Fruit fly (Drosophila melanogaster) whole organism, wandering third instar larva: Measurements from ENCODE around the gene Pex7.
A peak's percentile ranks its signal among the peaks of the same experiment; 100 is the strongest.

ENCODE experiments used
- Abd-B ChIP-seq: fragments of >200 bp; optimal IDR thresholded peaks from 2 replicates; lab custom pipeline; 2017; ENCODE audit warnings: missing biosample characterization, missing genetic modification characterization
- CG32264 ChIP-seq: fragments of 200-800 bp; sonication (Bioruptor generic); optimal IDR thresholded peaks from 2 replicates; lab custom pipeline; 2016; ENCODE audit warnings: missing biosample characterization, missing genetic modification characterization
- CG9705 ChIP-seq: fragments of 200-800 bp; sonication (Bioruptor generic); optimal IDR thresholded peaks from 2 replicates; lab custom pipeline; 2018; ENCODE audit warnings: missing biosample characterization, mild to moderate bottlenecking, missing genetic modification characterization
- CrebA ChIP-seq: fragments of 200-800 bp; sonication (Bioruptor generic); optimal IDR thresholded peaks from 2 replicates; lab custom pipeline; 2016; ENCODE audit warnings: missing biosample characterization, mild to moderate bottlenecking, missing genetic modification characterization, borderline replicate concordance
- Dif ChIP-seq: fragments of 200-275, 200-300 bp; sonication (Bioruptor generic); optimal IDR thresholded peaks from 2 replicates; lab custom pipeline; 2018; ENCODE audit warnings: missing biosample characterization, missing genetic modification characterization; ENCODE audit not compliant: partially characterized antibody
- Hnf4 ChIP-seq: fragments of 200-800 bp; sonication (Bioruptor generic); optimal IDR thresholded peaks from 2 replicates; lab custom pipeline; 2016; ENCODE audit warnings: missing biosample characterization, mild to moderate bottlenecking, missing genetic modification characterization
- Hr78 ChIP-seq: fragments of >200 bp; optimal IDR thresholded peaks from 2 replicates; lab custom pipeline; 2017; ENCODE audit warnings: missing biosample characterization, missing genetic modification characterization
- Hr83 ChIP-seq: fragments of 200-300 bp; sonication (Bioruptor generic); optimal IDR thresholded peaks from 2 replicates; lab custom pipeline; 2016; ENCODE audit warnings: missing biosample characterization, mild to moderate bottlenecking, missing genetic modification characterization, moderate library complexity; ENCODE audit not compliant: poor library complexity, severe bottlenecking
- Jra ChIP-seq: sonication (Bioruptor generic); optimal IDR thresholded peaks from 2 replicates; lab custom pipeline; 2016; ENCODE audit warnings: missing biosample characterization, missing genetic modification characterization
- Mio ChIP-seq: sonication (Bioruptor generic); optimal IDR thresholded peaks from 2 replicates; lab custom pipeline; 2016; ENCODE audit warnings: missing biosample characterization, missing genetic modification characterization
- Myc ChIP-seq: fragments of >200 bp; optimal IDR thresholded peaks from 2 replicates; lab custom pipeline; 2017
- OdsH ChIP-seq: fragments of 200-800 bp; sonication (Bioruptor generic); optimal IDR thresholded peaks from 2 replicates; lab custom pipeline; 2016; ENCODE audit warnings: missing biosample characterization, mild to moderate bottlenecking, missing genetic modification characterization
- Rel ChIP-seq, 2 experiments: fragments of 200-800 bp; sonication (Bioruptor generic) in 1 of 2; optimal IDR thresholded peaks; 2 replicates in 1 of 2; 3 replicates in 1 of 2; lab custom pipeline; 2016 to 2019; ENCODE audit warnings: mild to moderate bottlenecking in 2 of 2, missing biosample characterization in 2 of 2, missing genetic modification characterization in 2 of 2, moderate library complexity in 1 of 2
- Sp1 ChIP-seq: fragments of 200-800 bp; sonication (Bioruptor generic); optimal IDR thresholded peaks from 3 replicates; lab custom pipeline; 2019; ENCODE audit warnings: missing biosample characterization, mild to moderate bottlenecking, missing genetic modification characterization, moderate library complexity
- Vsx2 ChIP-seq: fragments of 200-300, 225-300 bp; sonication (Bioruptor generic); optimal IDR thresholded peaks from 2 replicates; lab custom pipeline; 2018; ENCODE audit warnings: missing biosample characterization, missing genetic modification characterization; ENCODE audit not compliant: partially characterized antibody
- br ChIP-seq: fragments of 200-800 bp; sonication (Bioruptor generic); optimal IDR thresholded peaks from 2 replicates; lab custom pipeline; 2016; ENCODE audit warnings: missing biosample characterization, missing genetic modification characterization
- brk ChIP-seq: fragments of 200-800 bp; sonication (Bioruptor generic); optimal IDR thresholded peaks from 2 replicates; lab custom pipeline; 2016; ENCODE audit warnings: missing biosample characterization, mild to moderate bottlenecking, missing genetic modification characterization
- dl ChIP-seq, 2 experiments: fragments of 175-275, 200-275 bp in 1 of 2; fragments of 200-275 bp in 1 of 2; sonication (Bioruptor generic); optimal IDR thresholded peaks; lab custom pipeline; 2018; ENCODE audit warnings: mild to moderate bottlenecking in 2 of 2, missing biosample characterization in 2 of 2, missing genetic modification characterization in 2 of 2, moderate library complexity in 2 of 2; ENCODE audit not compliant: partially characterized antibody in 2 of 2, insufficient read depth in 1 of 2
- dmrt93B ChIP-seq: fragments of 200-800 bp; sonication (Bioruptor generic); optimal IDR thresholded peaks from 2 replicates; lab custom pipeline; 2018; ENCODE audit warnings: missing biosample characterization, mild to moderate bottlenecking, missing genetic modification characterization
- ey ChIP-seq: fragments of 200-800 bp; sonication (Bioruptor generic); optimal IDR thresholded peaks from 2 replicates; lab custom pipeline; 2016; ENCODE audit warnings: missing biosample characterization, missing genetic modification characterization
- foxo ChIP-seq, 2 experiments: fragments of 200-800 bp; sonication (Bioruptor generic); optimal IDR thresholded peaks; 2 replicates in 1 of 2; 3 replicates in 1 of 2; lab custom pipeline; 2016 to 2017; ENCODE audit warnings: missing biosample characterization in 2 of 2, missing genetic modification characterization in 2 of 2
- fru ChIP-seq: fragments of 200-800 bp; sonication (Bioruptor generic); optimal IDR thresholded peaks from 3 replicates; lab custom pipeline; 2016; ENCODE audit warnings: missing biosample characterization, mild to moderate bottlenecking, missing genetic modification characterization
- h ChIP-seq: fragments of 200-800 bp; sonication (Bioruptor generic); optimal IDR thresholded peaks from 3 replicates; lab custom pipeline; 2016; ENCODE audit warnings: missing biosample characterization, mild to moderate bottlenecking, missing genetic modification characterization
- jim ChIP-seq: fragments of 175-275, 200-325 bp; sonication (Bioruptor generic); optimal IDR thresholded peaks from 2 replicates; lab custom pipeline; 2016; ENCODE audit warnings: missing biosample characterization, mild to moderate bottlenecking, missing genetic modification characterization
- lola ChIP-seq: fragments of >200 bp; optimal IDR thresholded peaks from 2 replicates; lab custom pipeline; 2017; ENCODE audit warnings: missing biosample characterization, missing genetic modification characterization
- psq ChIP-seq: fragments of 200-800 bp; sonication (Bioruptor generic); optimal IDR thresholded peaks from 3 replicates; lab custom pipeline; 2017; ENCODE audit warnings: missing biosample characterization, mild to moderate bottlenecking, missing genetic modification characterization, moderate library complexity
- rgr ChIP-seq: fragments of 200-800 bp; sonication (Bioruptor generic); optimal IDR thresholded peaks from 3 replicates; lab custom pipeline; 2016; ENCODE audit warnings: missing biosample characterization, mild to moderate bottlenecking, missing genetic modification characterization
- sage ChIP-seq: fragments of 200-800 bp; sonication (Bioruptor generic); optimal IDR thresholded peaks from 2 replicates; lab custom pipeline; 2016; ENCODE audit warnings: missing biosample characterization, mild to moderate bottlenecking, missing genetic modification characterization
- sv ChIP-seq: fragments of 200-800 bp; sonication (Bioruptor generic); optimal IDR thresholded peaks from 3 replicates; lab custom pipeline; 2016; ENCODE audit warnings: missing biosample characterization, missing genetic modification characterization
- tai ChIP-seq: sonication (Bioruptor generic); optimal IDR thresholded peaks from 2 replicates; lab custom pipeline; 2016; ENCODE audit warnings: missing biosample characterization, missing genetic modification characterization
- usp ChIP-seq: fragments of >200 bp; optimal IDR thresholded peaks from 2 replicates; lab custom pipeline; 2017; ENCODE audit warnings: missing biosample characterization, missing genetic modification characterization
- woc ChIP-seq: sonication (Bioruptor generic); optimal IDR thresholded peaks from 2 replicates; lab custom pipeline; 2016; ENCODE audit warnings: missing biosample characterization, mild to moderate bottlenecking, missing genetic modification characterization

Gene Pex7

DNA sequence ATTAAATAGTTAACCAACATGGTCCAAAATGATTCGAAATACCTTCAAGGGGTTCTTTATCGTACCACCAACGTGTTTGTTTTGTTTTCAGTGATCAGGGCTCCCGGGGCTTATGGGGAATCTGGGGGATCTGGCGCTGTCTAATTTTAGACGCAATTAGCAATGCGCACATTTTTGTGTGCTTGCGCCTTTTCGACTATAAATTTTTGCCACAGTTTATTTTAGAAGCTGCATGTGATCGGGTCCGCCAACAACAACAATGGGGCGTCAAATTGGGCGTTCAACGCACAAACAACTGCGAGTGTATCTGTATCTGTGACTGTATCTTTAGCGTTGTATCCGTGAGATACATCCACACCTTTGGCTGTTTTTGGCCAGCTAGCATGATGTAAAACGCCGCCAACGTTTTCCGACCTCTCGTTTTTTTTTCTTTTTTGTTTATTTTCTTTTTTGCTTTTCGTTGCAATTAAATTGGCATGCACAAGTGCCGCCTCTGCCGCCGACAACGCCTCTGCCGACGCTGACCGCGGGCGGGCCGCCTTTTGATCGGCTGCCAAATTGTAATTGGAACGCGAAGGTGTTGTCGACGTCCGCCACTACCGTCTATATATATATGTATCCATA is 26.5 kb downstream of the Pex7 start:
- peak; percentile 24 for TF ChIP-seq h (GFP tag; lab: Kevin White, UChicago)
- TF ChIP-seq fru (GFP tag; lab: Kevin White, UChicago) = no peak
- TF ChIP-seq OdsH (GFP tag; lab: Kevin White, UChicago) = no peak
- TF ChIP-seq, all 38 proteins: peak for 1

DNA sequence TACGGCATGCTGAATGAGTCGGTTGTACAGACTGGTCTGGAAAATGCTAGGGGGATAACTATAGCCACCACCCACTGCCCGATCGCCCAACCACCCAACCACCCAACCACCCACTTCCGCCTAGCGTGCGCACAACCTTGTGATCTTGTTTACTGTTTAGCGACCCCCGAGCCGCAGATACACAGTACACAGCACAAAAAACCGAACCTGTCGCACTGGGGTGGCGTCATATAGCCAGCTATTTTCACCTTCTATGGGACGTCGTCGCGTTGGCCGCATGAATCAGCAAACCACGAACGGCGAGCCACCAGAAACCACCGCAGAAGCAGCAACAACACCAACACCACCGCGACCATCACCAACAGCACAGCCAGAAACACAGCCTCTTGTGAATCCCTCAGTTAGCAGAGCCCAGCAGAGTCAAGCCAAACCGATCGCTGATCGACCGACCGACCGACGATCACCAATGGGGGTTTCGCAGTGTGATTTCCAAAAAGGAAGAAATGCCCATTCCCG is 28.1 kb downstream of the Pex7 start:
- TF ChIP-seq brk (GFP tag; lab: Kevin White, UChicago) = no peak
- no peak for TF ChIP-seq CG32264 (GFP tag; lab: Kevin White, UChicago)
- no peak for TF ChIP-seq Rel (GFP tag; optimal IDR thresholded peaks at IDR 0.05; lab: Kevin White, UChicago)
- TF ChIP-seq Rel (tag; optimal IDR thresholded peaks at IDR 0.05; lab: Kevin White, UChicago) = peak; percentile 100
- TF ChIP-seq fru (GFP tag; lab: Kevin White, UChicago) = peak; percentile 56
- peak; percentile 9 for TF ChIP-seq CG9705 (GFP tag; lab: Kevin White, UChicago)
- TF ChIP-seq br (GFP tag; lab: Kevin White, UChicago) = peak; percentile 69
- no peak for TF ChIP-seq CrebA (GFP tag; lab: Kevin White, UChicago)
- TF ChIP-seq foxo (GFP tag; optimal IDR thresholded peaks at IDR 0.05; lab: Kevin White, UChicago) = peak in 1 of 2 experiments; percentile 21
- TF ChIP-seq dmrt93B (GFP tag; lab: Kevin White, UChicago) = peak; percentile 18
- TF ChIP-seq Dif (GFP tag; lab: Kevin White, UChicago) = no peak
- no peak for TF ChIP-seq tai

DNA sequence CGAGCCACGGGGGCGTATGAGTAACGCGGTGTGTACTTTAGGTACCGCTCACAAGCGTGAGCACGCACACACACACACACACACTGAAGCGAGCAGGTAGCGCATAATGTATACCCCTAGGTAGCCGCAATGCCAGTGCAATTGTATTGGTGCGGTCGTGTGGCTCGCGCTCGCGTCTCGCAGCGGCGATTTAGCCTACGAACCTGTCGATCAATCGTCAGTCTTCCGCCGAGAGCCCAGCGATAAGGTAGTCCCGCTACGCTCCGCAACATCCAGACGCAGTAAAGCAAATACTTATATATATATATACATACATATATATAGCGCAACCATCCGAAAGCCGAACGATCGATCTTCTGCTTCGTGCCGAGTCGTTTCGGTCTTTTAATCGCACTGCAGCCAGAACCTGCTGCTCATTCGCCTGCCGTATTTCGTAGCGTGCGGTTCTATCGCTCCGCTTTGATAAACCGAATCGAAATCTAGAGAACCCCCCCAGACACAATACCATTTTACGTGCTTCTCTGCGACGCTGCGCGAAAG is 28.7 kb downstream of the Pex7 start, which contains the start of gene hry:
Gene hry, plus strand, starts transcription at position 215 of the 540 bp plus-strand sequence.
- TF ChIP-seq usp (GFP tag; lab: Kevin White, UChicago) (no peak), dmrt93B (GFP tag; lab: Kevin White, UChicago) (no peak), Dif (GFP tag; lab: Kevin White, UChicago) (peak; percentile 61), lola (GFP tag; lab: Kevin White, UChicago) (no peak), psq (peak; percentile 20), OdsH (GFP tag; lab: Kevin White, UChicago) (peak; percentile 68), jim (GFP tag; lab: Kevin White, UChicago) (no peak), brk (GFP tag; lab: Kevin White, UChicago) (peak; percentile 87), Hr78 (GFP tag; lab: Kevin White, UChicago) (no peak), foxo (GFP tag; optimal IDR thresholded peaks at IDR 0.05; lab: Kevin White, UChicago) (peak in 1 of 2 experiments; percentile 13), Hr83 (GFP tag; lab: Kevin White, UChicago) (peak; percentile 75), CrebA (GFP tag; lab: Kevin White, UChicago) (peak; percentile 67), Jra (GFP tag; lab: Kevin White, UChicago) (peak; percentile 87), h (GFP tag; lab: Kevin White, UChicago) (peak; percentile 99), Rel (GFP tag; optimal IDR thresholded peaks at IDR 0.05; lab: Kevin White, UChicago) (peak; percentile 93), Rel (tag; optimal IDR thresholded peaks at IDR 0.05; lab: Kevin White, UChicago) (peak; percentile 80), sv (GFP tag; lab: Kevin White, UChicago) (peak; percentile 0), dl (GFP tag; optimal IDR thresholded peaks at IDR 0.05; lab: Kevin White, UChicago; ENCODE audit: insufficient read depth in 1 of 2, partially characterized antibody in 2 of 2) (peak; percentile 16 to 69), Myc (no peak), sage (GFP tag; lab: Kevin White, UChicago) (peak; percentile 9), Vsx2 (peak; percentile 61), Abd-B (GFP tag; lab: Kevin White, UChicago) (no peak), rgr (GFP tag; lab: Kevin White, UChicago) (peak; percentile 60), ey (GFP tag; lab: Kevin White, UChicago) (no peak), woc (peak; percentile 62), br (GFP tag; lab: Kevin White, UChicago) (peak; percentile 53), tai (peak; percentile 61), Mio (GFP tag; lab: Kevin White, UChicago) (no peak), Sp1 (GFP tag; lab: Kevin White, UChicago) (peak; percentile 65), fru (GFP tag; lab: Kevin White, UChicago) (peak; percentile 28), Hnf4 (GFP tag; lab: Kevin White, UChicago) (peak; percentile 70)
- TF ChIP-seq, all 38 proteins: peak for 21
